Fruit fly (Drosophila melanogaster): ENCODE measurements around the gene Ndc1.

The Ndc1 gene

dm6 chr3R:23941643-23942424 lies 17.6 kb downstream of the Ndc1 start (continued):
- TF ChIP-seq CG1024 (GFP tag; IDR thresholded peaks at IDR 0.05) = no peak
- TF ChIP-seq sima (GFP tag; optimal IDR thresholded peaks at IDR 0.05) = no peak
- peak; percentile 35 for TF ChIP-seq Meics (GFP tag; optimal IDR thresholded peaks at IDR 0.05)
- TF ChIP-seq lov (optimal IDR thresholded peaks at IDR 0.05) = no peak
- TF ChIP-seq lov (GFP tag; IDR thresholded peaks at IDR 0.05) = 0 out of 3 replicates have a peak, but pooled peaks have one; percentile 27
- no peak for TF ChIP-seq salm (tag; optimal IDR thresholded peaks at IDR 0.05)
- TF ChIP-seq crc (GFP tag; optimal IDR thresholded peaks at IDR 0.05) = peak; percentile 10
- TF ChIP-seq gro (GFP tag; optimal IDR thresholded peaks at IDR 0.05) = peak; percentile 32
- peak; percentile 37; the same call in 1 of the 3 replicates for TF ChIP-seq CG11695 (GFP tag; IDR thresholded peaks at IDR 0.05)
- peak; percentile 16 for TF ChIP-seq Ssrp (tag; optimal IDR thresholded peaks at IDR 0.05)
- TF ChIP-seq CG10565 (GFP tag; optimal IDR thresholded peaks at IDR 0.05) = no peak
- no peak for TF ChIP-seq dimm (GFP tag; IDR thresholded peaks at IDR 0.05)
- TF ChIP-seq sens (GFP tag) = peak; percentile 92
- no peak for TF ChIP-seq CG7963 (GFP tag; IDR thresholded peaks at IDR 0.05; ENCODE audit: partially characterized antibody)
- TF ChIP-seq CG18764 (GFP tag; optimal IDR thresholded peaks at IDR 0.05) = no peak
- TF ChIP-seq HLH54F (GFP tag; optimal IDR thresholded peaks at IDR 0.05) = no peak
- TF ChIP-seq Doc3 (GFP tag; IDR thresholded peaks at IDR 0.05; ENCODE audit: partially characterized antibody) = no peak
- TF ChIP-seq CG34224 (GFP tag; IDR thresholded peaks at IDR 0.05; ENCODE audit: partially characterized antibody) = no peak
- peak; percentile 61; the same call in 1 of the 2 replicates for TF ChIP-seq lmd (GFP tag; IDR thresholded peaks at IDR 0.05)
- TF ChIP-seq fd102C (GFP tag; optimal IDR thresholded peaks at IDR 0.05) = no peak
- TF ChIP-seq NC2β (GFP tag; optimal IDR thresholded peaks at IDR 0.05) = no peak
- no peak for TF ChIP-seq CG12299 (tag; optimal IDR thresholded peaks at IDR 0.05)
- TF ChIP-seq CG10543 (GFP tag; optimal IDR thresholded peaks at IDR 0.05) = no peak
- TF ChIP-seq dpn (GFP tag; optimal IDR thresholded peaks at IDR 0.05) = peak; percentile 6 to 42
- TF ChIP-seq Max (GFP tag; optimal IDR thresholded peaks at IDR 0.05) = no peak
- TF ChIP-seq Nf-YB (GFP tag; optimal IDR thresholded peaks at IDR 0.05) = no peak
- TF ChIP-seq kni (GFP tag; optimal IDR thresholded peaks at IDR 0.05) = no peak
- TF ChIP-seq ham (GFP tag; IDR thresholded peaks at IDR 0.05) = no peak
- peak; percentile 66 for TF ChIP-seq CG6689 (GFP tag; IDR thresholded peaks at IDR 0.05)
- no peak for TF ChIP-seq yki (optimal IDR thresholded peaks at IDR 0.05)
- TF ChIP-seq Atf3 (GFP tag; optimal IDR thresholded peaks at IDR 0.05) = no peak
- TF ChIP-seq mam (GFP tag; optimal IDR thresholded peaks at IDR 0.05) = peak; percentile 48
- TF ChIP-seq CG1832 (GFP tag; optimal IDR thresholded peaks at IDR 0.05) = no peak
- TF ChIP-seq CG11560 (tag; IDR thresholded peaks at IDR 0.05) = 0 out of 3 replicates have a peak, but pooled peaks have one; percentile 25
- TF ChIP-seq crol (GFP tag; IDR thresholded peaks at IDR 0.05) = 0 out of 2 replicates have a peak, but pooled peaks have one; percentile 14
- TF ChIP-seq pan (optimal IDR thresholded peaks at IDR 0.05) = no peak
- TF ChIP-seq pan (GFP tag; optimal IDR thresholded peaks at IDR 0.05 in 1 of 2, IDR thresholded peaks at IDR 0.05 in 1 of 2) = peak in 1 of 2 experiments; percentile 61
- no peak for TF ChIP-seq emc (GFP tag; optimal IDR thresholded peaks at IDR 0.05)
- TF ChIP-seq CG8388 (GFP tag; optimal IDR thresholded peaks at IDR 0.05) = peak; percentile 24
- TF ChIP-seq CG42726 (GFP tag; IDR thresholded peaks at IDR 0.05; ENCODE audit: partially characterized antibody) = no peak
- TF ChIP-seq stc (GFP tag; IDR thresholded peaks at IDR 0.05) = peak; percentile 66
- TF ChIP-seq Hr51 (GFP tag; optimal IDR thresholded peaks at IDR 0.05) = peak in 1 of 2 experiments; percentile 45
- TF ChIP-seq Mrtf (GFP tag; IDR thresholded peaks at IDR 0.05) = no peak
- TF ChIP-seq z (GFP tag; IDR thresholded peaks at IDR 0.05) = no peak
- no peak for TF ChIP-seq hkb (optimal IDR thresholded peaks at IDR 0.05)
- peak; percentile 40; the same call in 1 of the 2 replicates for TF ChIP-seq hkb (GFP tag; IDR thresholded peaks at IDR 0.05)
- TF ChIP-seq CG9932 (GFP tag; IDR thresholded peaks at IDR 0.05) = peak; percentile 74
- TF ChIP-seq CG13296 (GFP tag; optimal IDR thresholded peaks at IDR 0.05) = no peak
- no peak for TF ChIP-seq disco-r (GFP tag; optimal IDR thresholded peaks at IDR 0.05)
- TF ChIP-seq D19A (tag; optimal IDR thresholded peaks at IDR 0.05) = no peak
- no peak for TF ChIP-seq CG12236 (GFP tag; optimal IDR thresholded peaks at IDR 0.05)
